Fruit fly (Drosophila melanogaster) whole organism, wandering third instar larva: ENCODE results near the gene CG33271.

Experiments
- Abd-B ChIP-seq: fragments of >200 bp; optimal IDR thresholded peaks from 2 replicates; lab custom pipeline; 2017; ENCODE audit warnings: missing biosample characterization, missing genetic modification characterization
- CG32264 ChIP-seq: fragments of 200-800 bp; sonication (Bioruptor generic); optimal IDR thresholded peaks from 2 replicates; lab custom pipeline; 2016; ENCODE audit warnings: missing biosample characterization, missing genetic modification characterization
- CG9705 ChIP-seq: fragments of 200-800 bp; sonication (Bioruptor generic); optimal IDR thresholded peaks from 2 replicates; lab custom pipeline; 2018; ENCODE audit warnings: missing biosample characterization, mild to moderate bottlenecking, missing genetic modification characterization
- CrebA ChIP-seq: fragments of 200-800 bp; sonication (Bioruptor generic); optimal IDR thresholded peaks from 2 replicates; lab custom pipeline; 2016; ENCODE audit warnings: missing biosample characterization, mild to moderate bottlenecking, missing genetic modification characterization, borderline replicate concordance
- Dfd ChIP-seq: fragments of >200 bp; optimal IDR thresholded peaks from 2 replicates; lab custom pipeline; 2017; ENCODE audit warnings: missing biosample characterization, missing genetic modification characterization
- Dif ChIP-seq: fragments of 200-275, 200-300 bp; sonication (Bioruptor generic); optimal IDR thresholded peaks from 2 replicates; lab custom pipeline; 2018; ENCODE audit warnings: missing biosample characterization, missing genetic modification characterization; ENCODE audit not compliant: partially characterized antibody
- GATAd ChIP-seq: sonication (Bioruptor generic); optimal IDR thresholded peaks from 2 replicates; lab custom pipeline; 2016; ENCODE audit warnings: missing biosample characterization, missing genetic modification characterization
- HLH106 ChIP-seq: fragments of 200-800 bp; optimal IDR thresholded peaks from 3 replicates; lab custom pipeline; 2019; ENCODE audit warnings: missing biosample characterization, mild to moderate bottlenecking, missing genetic modification characterization, moderate library complexity
- Hnf4 ChIP-seq: fragments of 200-800 bp; sonication (Bioruptor generic); optimal IDR thresholded peaks from 2 replicates; lab custom pipeline; 2016; ENCODE audit warnings: missing biosample characterization, mild to moderate bottlenecking, missing genetic modification characterization
- Hr78 ChIP-seq: fragments of >200 bp; optimal IDR thresholded peaks from 2 replicates; lab custom pipeline; 2017; ENCODE audit warnings: missing biosample characterization, missing genetic modification characterization
- Hr83 ChIP-seq: fragments of 200-300 bp; sonication (Bioruptor generic); optimal IDR thresholded peaks from 2 replicates; lab custom pipeline; 2016; ENCODE audit warnings: missing biosample characterization, mild to moderate bottlenecking, missing genetic modification characterization, moderate library complexity; ENCODE audit not compliant: poor library complexity, severe bottlenecking
- Jra ChIP-seq: sonication (Bioruptor generic); optimal IDR thresholded peaks from 2 replicates; lab custom pipeline; 2016; ENCODE audit warnings: missing biosample characterization, missing genetic modification characterization
- Mio ChIP-seq: sonication (Bioruptor generic); optimal IDR thresholded peaks from 2 replicates; lab custom pipeline; 2016; ENCODE audit warnings: missing biosample characterization, missing genetic modification characterization
- Myc ChIP-seq: fragments of >200 bp; optimal IDR thresholded peaks from 2 replicates; lab custom pipeline; 2017
- N ChIP-seq: fragments of >200 bp; optimal IDR thresholded peaks from 2 replicates; lab custom pipeline; 2018; ENCODE audit warnings: missing biosample characterization, missing external identifiers, missing genetic modification characterization
- OdsH ChIP-seq: fragments of 200-800 bp; sonication (Bioruptor generic); optimal IDR thresholded peaks from 2 replicates; lab custom pipeline; 2016; ENCODE audit warnings: missing biosample characterization, mild to moderate bottlenecking, missing genetic modification characterization
- Rel ChIP-seq, 2 experiments: fragments of 200-800 bp; sonication (Bioruptor generic) in 1 of 2; optimal IDR thresholded peaks; 2 replicates in 1 of 2; 3 replicates in 1 of 2; lab custom pipeline; 2016 to 2019; ENCODE audit warnings: mild to moderate bottlenecking in 2 of 2, missing biosample characterization in 2 of 2, missing genetic modification characterization in 2 of 2, moderate library complexity in 1 of 2
- Sp1 ChIP-seq: fragments of 200-800 bp; sonication (Bioruptor generic); optimal IDR thresholded peaks from 3 replicates; lab custom pipeline; 2019; ENCODE audit warnings: missing biosample characterization, mild to moderate bottlenecking, missing genetic modification characterization, moderate library complexity
- Vsx2 ChIP-seq: fragments of 200-300, 225-300 bp; sonication (Bioruptor generic); optimal IDR thresholded peaks from 2 replicates; lab custom pipeline; 2018; ENCODE audit warnings: missing biosample characterization, missing genetic modification characterization; ENCODE audit not compliant: partially characterized antibody
- br ChIP-seq: fragments of 200-800 bp; sonication (Bioruptor generic); optimal IDR thresholded peaks from 2 replicates; lab custom pipeline; 2016; ENCODE audit warnings: missing biosample characterization, missing genetic modification characterization
- brk ChIP-seq: fragments of 200-800 bp; sonication (Bioruptor generic); optimal IDR thresholded peaks from 2 replicates; lab custom pipeline; 2016; ENCODE audit warnings: missing biosample characterization, mild to moderate bottlenecking, missing genetic modification characterization
- dl ChIP-seq, 2 experiments: fragments of 175-275, 200-275 bp in 1 of 2; fragments of 200-275 bp in 1 of 2; sonication (Bioruptor generic); optimal IDR thresholded peaks; lab custom pipeline; 2018; ENCODE audit warnings: mild to moderate bottlenecking in 2 of 2, missing biosample characterization in 2 of 2, missing genetic modification characterization in 2 of 2, moderate library complexity in 2 of 2; ENCODE audit not compliant: partially characterized antibody in 2 of 2, insufficient read depth in 1 of 2
- dmrt93B ChIP-seq: fragments of 200-800 bp; sonication (Bioruptor generic); optimal IDR thresholded peaks from 2 replicates; lab custom pipeline; 2018; ENCODE audit warnings: missing biosample characterization, mild to moderate bottlenecking, missing genetic modification characterization
- dsf ChIP-seq: sonication (Bioruptor generic); optimal IDR thresholded peaks from 2 replicates; lab custom pipeline; 2016; ENCODE audit warnings: missing biosample characterization, missing genetic modification characterization, borderline replicate concordance
- ey ChIP-seq: fragments of 200-800 bp; sonication (Bioruptor generic); optimal IDR thresholded peaks from 2 replicates; lab custom pipeline; 2016; ENCODE audit warnings: missing biosample characterization, missing genetic modification characterization
- foxo ChIP-seq, 2 experiments: fragments of 200-800 bp; sonication (Bioruptor generic); optimal IDR thresholded peaks; 2 replicates in 1 of 2; 3 replicates in 1 of 2; lab custom pipeline; 2016 to 2017; ENCODE audit warnings: missing biosample characterization in 2 of 2, missing genetic modification characterization in 2 of 2
- fru ChIP-seq: fragments of 200-800 bp; sonication (Bioruptor generic); optimal IDR thresholded peaks from 3 replicates; lab custom pipeline; 2016; ENCODE audit warnings: missing biosample characterization, mild to moderate bottlenecking, missing genetic modification characterization
- h ChIP-seq: fragments of 200-800 bp; sonication (Bioruptor generic); optimal IDR thresholded peaks from 3 replicates; lab custom pipeline; 2016; ENCODE audit warnings: missing biosample characterization, mild to moderate bottlenecking, missing genetic modification characterization
- jim ChIP-seq: fragments of 175-275, 200-325 bp; sonication (Bioruptor generic); optimal IDR thresholded peaks from 2 replicates; lab custom pipeline; 2016; ENCODE audit warnings: missing biosample characterization, mild to moderate bottlenecking, missing genetic modification characterization
- lola ChIP-seq: fragments of >200 bp; optimal IDR thresholded peaks from 2 replicates; lab custom pipeline; 2017; ENCODE audit warnings: missing biosample characterization, missing genetic modification characterization
- pan ChIP-seq: fragments of >200 bp; optimal IDR thresholded peaks from 2 replicates; lab custom pipeline; 2017
- psq ChIP-seq: fragments of 200-800 bp; sonication (Bioruptor generic); optimal IDR thresholded peaks from 3 replicates; lab custom pipeline; 2017; ENCODE audit warnings: missing biosample characterization, mild to moderate bottlenecking, missing genetic modification characterization, moderate library complexity
- rgr ChIP-seq: fragments of 200-800 bp; sonication (Bioruptor generic); optimal IDR thresholded peaks from 3 replicates; lab custom pipeline; 2016; ENCODE audit warnings: missing biosample characterization, mild to moderate bottlenecking, missing genetic modification characterization
- sage ChIP-seq: fragments of 200-800 bp; sonication (Bioruptor generic); optimal IDR thresholded peaks from 2 replicates; lab custom pipeline; 2016; ENCODE audit warnings: missing biosample characterization, mild to moderate bottlenecking, missing genetic modification characterization
- sv ChIP-seq: fragments of 200-800 bp; sonication (Bioruptor generic); optimal IDR thresholded peaks from 3 replicates; lab custom pipeline; 2016; ENCODE audit warnings: missing biosample characterization, missing genetic modification characterization
- tai ChIP-seq: sonication (Bioruptor generic); optimal IDR thresholded peaks from 2 replicates; lab custom pipeline; 2016; ENCODE audit warnings: missing biosample characterization, missing genetic modification characterization
- usp ChIP-seq: fragments of >200 bp; optimal IDR thresholded peaks from 2 replicates; lab custom pipeline; 2017; ENCODE audit warnings: missing biosample characterization, missing genetic modification characterization
- woc ChIP-seq: sonication (Bioruptor generic); optimal IDR thresholded peaks from 2 replicates; lab custom pipeline; 2016; ENCODE audit warnings: missing biosample characterization, mild to moderate bottlenecking, missing genetic modification characterization

Gene CG33271

dm6 chr3L:11563972-11564533 is 13.2 kb downstream of the CG33271 start, which contains the start of the genes CG46412 and CG33267:
TSS of gene CG46412 (minus strand) at chr3L:11564072.
TSS of gene CG33267 (plus strand) at chr3L:11564483.
- TF ChIP-seq br (GFP tag; lab: Kevin White, UChicago) (no peak), foxo (GFP tag; optimal IDR thresholded peaks at IDR 0.05; lab: Kevin White, UChicago) (no peak), tai (GFP tag; lab: Kevin White, UChicago) (no peak), lola (GFP tag; lab: Kevin White, UChicago) (no peak), OdsH (GFP tag; lab: Kevin White, UChicago) (no peak), Rel (GFP tag; optimal IDR thresholded peaks at IDR 0.05; lab: Kevin White, UChicago) (no peak), Rel (tag; optimal IDR thresholded peaks at IDR 0.05; lab: Kevin White, UChicago) (no peak), pan (no peak), dmrt93B (GFP tag; lab: Kevin White, UChicago) (no peak)
- TF ChIP-seq, all 38 proteins: peak for 0

DNA sequence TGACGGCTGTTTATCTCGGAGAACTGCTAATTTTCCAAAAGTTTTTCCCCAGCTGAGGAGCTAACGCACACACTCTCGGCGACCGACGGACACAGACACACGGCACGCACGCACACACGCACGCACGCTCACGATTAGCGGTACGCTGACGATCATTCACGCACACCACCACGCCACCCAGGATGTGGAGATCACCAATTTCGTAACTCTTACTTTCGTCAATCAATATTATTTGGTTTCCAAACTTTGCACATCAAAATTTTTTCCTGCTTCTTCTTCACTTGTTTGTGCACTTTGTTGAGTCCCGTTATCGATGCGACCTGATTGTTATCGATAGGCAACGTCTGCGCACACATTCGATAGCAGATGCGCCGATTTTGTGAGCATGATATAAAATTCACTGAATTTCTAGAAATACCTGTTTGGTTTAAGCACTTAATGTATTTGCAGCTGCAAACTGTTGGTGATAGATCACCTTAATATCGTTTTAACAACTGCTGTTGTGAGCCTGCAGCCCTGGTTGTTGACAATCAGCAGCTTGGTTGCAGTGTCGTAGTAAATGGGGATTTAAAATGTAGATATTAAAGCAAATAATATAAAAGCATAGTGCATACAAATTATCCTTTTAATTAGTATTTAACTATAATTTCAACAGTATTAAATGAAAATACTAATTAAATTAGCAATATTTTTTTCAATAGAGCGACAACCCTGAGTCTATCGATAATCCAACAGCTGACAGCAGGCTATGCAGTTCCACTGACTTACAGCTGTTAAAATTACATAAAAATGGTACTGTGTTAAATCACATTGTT is 15.1 kb downstream of the CG33271 start, which contains the start of the genes CG7394 and Mob2:
Gene CG7394 (plus strand): TSS at position 51 of the 815 bp plus-strand sequence.
Gene Mob2 (minus strand): TSS at position 288 of the 815 bp plus-strand sequence.
- TF ChIP-seq Rel (GFP tag; optimal IDR thresholded peaks at IDR 0.05; lab: Kevin White, UChicago) (peak; percentile 47), Rel (tag; optimal IDR thresholded peaks at IDR 0.05; lab: Kevin White, UChicago) (peak; percentile 88), tai (GFP tag; lab: Kevin White, UChicago) (peak; percentile 95), psq (GFP tag; lab: Kevin White, UChicago) (peak; percentile 88), ey (GFP tag; lab: Kevin White, UChicago) (peak; percentile 90), HLH106 (tag; lab: Kevin White, UChicago) (peak; percentile 87), foxo (GFP tag; optimal IDR thresholded peaks at IDR 0.05; lab: Kevin White, UChicago) (peak; percentile 23 to 92), rgr (GFP tag; lab: Kevin White, UChicago) (peak; percentile 96), Dfd (GFP tag; lab: Kevin White, UChicago) (no peak), GATAd (GFP tag; lab: Kevin White, UChicago) (peak; percentile 82), Myc (no peak), OdsH (GFP tag; lab: Kevin White, UChicago) (peak; percentile 94), Dif (no peak), br (GFP tag; lab: Kevin White, UChicago) (peak; percentile 84), sv (GFP tag; lab: Kevin White, UChicago) (peak; percentile 87), Jra (GFP tag; lab: Kevin White, UChicago) (peak; percentile 80), woc (GFP tag; lab: Kevin White, UChicago) (peak; percentile 86), N (GFP tag; lab: Kevin White, UChicago) (peak; percentile 2), Hr78 (no peak), CG9705 (GFP tag; lab: Kevin White, UChicago) (peak; percentile 86), lola (GFP tag; lab: Kevin White, UChicago) (no peak), CrebA (GFP tag; lab: Kevin White, UChicago) (peak; percentile 22), pan (peak; percentile 65), brk (GFP tag; lab: Kevin White, UChicago) (peak; percentile 97), dsf (peak; percentile 91), dl (GFP tag; optimal IDR thresholded peaks at IDR 0.05; lab: Kevin White, UChicago; ENCODE audit: insufficient read depth in 1 of 2, partially characterized antibody in 2 of 2) (no peak), usp (no peak), Abd-B (GFP tag; lab: Kevin White, UChicago) (no peak), CG32264 (GFP tag; lab: Kevin White, UChicago) (peak; percentile 73), dmrt93B (GFP tag; lab: Kevin White, UChicago) (peak; percentile 63), Sp1 (GFP tag; lab: Kevin White, UChicago) (peak; percentile 88), Mio (GFP tag; lab: Kevin White, UChicago) (no peak), jim (GFP tag; lab: Kevin White, UChicago) (no peak), Hr83 (peak; percentile 43), fru (peak; percentile 88), Hnf4 (GFP tag; lab: Kevin White, UChicago) (peak; percentile 88), Vsx2 (GFP tag; lab: Kevin White, UChicago) (no peak), h (GFP tag; lab: Kevin White, UChicago) (peak; percentile 94), sage (GFP tag; lab: Kevin White, UChicago) (peak; percentile 81)
